Fruit fly (Drosophila melanogaster) whole organism, embryonic: Measurements from ENCODE around the gene CG5687.

Experiments used
- Bgb ChIP-seq: fragments of 200-800 bp; sonication (Bioruptor generic); IDR thresholded peaks from 2 replicates; pipeline ENCODE4 v1.3.6; 2022; ENCODE audit warnings: missing biosample characterization, missing genetic modification characterization; ENCODE audit not compliant: partially characterized antibody
- CG10209 ChIP-seq: fragments of 200-800 bp; sonication (Bioruptor generic); optimal IDR thresholded peaks from 3 replicates; lab custom pipeline; 2017; ENCODE audit warnings: missing biosample characterization, mild to moderate bottlenecking, missing genetic modification characterization, missing genetic modification reagents
- CG10366 ChIP-seq: fragments of 200-800 bp; sonication (Bioruptor generic); IDR thresholded peaks from 2 replicates; pipeline ENCODE4 v1.3.6; 2022; ENCODE audit warnings: missing biosample characterization, missing genetic modification characterization
- CG10462 ChIP-seq: fragments of 200-800 bp; sonication (Bioruptor generic); optimal IDR thresholded peaks from 2 replicates; lab custom pipeline; 2016; ENCODE audit warnings: missing biosample characterization, missing genetic modification characterization
- CG13424 ChIP-seq: fragments of 200-800 bp; sonication (Bioruptor generic); optimal IDR thresholded peaks from 2 replicates; lab custom pipeline; 2019; ENCODE audit warnings: missing biosample characterization, mild to moderate bottlenecking, missing genetic modification characterization, moderate library complexity
- CG13624 ChIP-seq: fragments of 200-800 bp; sonication (Bioruptor generic); optimal IDR thresholded peaks from 2 replicates; lab custom pipeline; 2016; ENCODE audit warnings: missing biosample characterization, missing genetic modification characterization
- CG13775 ChIP-seq: fragments of 200-800 bp; sonication (Bioruptor generic); optimal IDR thresholded peaks from 3 replicates; lab custom pipeline; 2017; ENCODE audit warnings: missing biosample characterization, mild to moderate bottlenecking, missing genetic modification characterization
- CG14667 ChIP-seq: fragments of 200-800 bp; sonication (Bioruptor generic); IDR thresholded peaks from 2 replicates; pipeline ENCODE4 v1.3.6; 2022; ENCODE audit warnings: missing biosample characterization, missing genetic modification characterization
- CG17359 ChIP-seq: fragments of 200-800 bp; sonication (Bioruptor generic); optimal IDR thresholded peaks from 3 replicates; lab custom pipeline; 2018; ENCODE audit warnings: missing biosample characterization, mild to moderate bottlenecking, missing genetic modification characterization, moderate library complexity
- CG17361 ChIP-seq: fragments of 200-800 bp; sonication (Bioruptor generic); IDR thresholded peaks from 3 replicates; pipeline ENCODE4 v1.3.6; 2022; ENCODE audit warnings: missing biosample characterization, missing genetic modification characterization
- CG17568 ChIP-seq: fragments of 200-800 bp; sonication (Bioruptor generic); optimal IDR thresholded peaks from 2 replicates; lab custom pipeline; 2018; ENCODE audit warnings: missing biosample characterization, mild to moderate bottlenecking, missing genetic modification characterization, moderate library complexity
- CG18011 ChIP-seq: fragments of 200-800 bp; sonication (Bioruptor generic); optimal IDR thresholded peaks from 2 replicates; lab custom pipeline; 2017; ENCODE audit warnings: missing biosample characterization, missing genetic modification characterization, mild to moderate bottlenecking, moderate library complexity, missing genotype
- CG2120 ChIP-seq: fragments of 200-800 bp; sonication (Bioruptor generic); optimal IDR thresholded peaks from 3 replicates; lab custom pipeline; 2016; ENCODE audit warnings: missing biosample characterization, missing genetic modification characterization
- CG3065 ChIP-seq: fragments of 200-800 bp; sonication (Bioruptor generic); optimal IDR thresholded peaks from 2 replicates; lab custom pipeline; 2016; ENCODE audit warnings: missing biosample characterization, missing genetic modification characterization
- CG31441 ChIP-seq: fragments of 200-800 bp; sonication (Bioruptor generic); IDR thresholded peaks from 2 replicates; pipeline ENCODE4 v1.3.6; 2022; ENCODE audit warnings: missing biosample characterization, missing genetic modification characterization
- CG3163 ChIP-seq: fragments of 200-800 bp; sonication (Bioruptor generic); optimal IDR thresholded peaks from 3 replicates; lab custom pipeline; 2016; ENCODE audit warnings: missing biosample characterization, missing genetic modification characterization
- CG43689 ChIP-seq: fragments of 200-800 bp; sonication (Bioruptor generic); IDR thresholded peaks from 2 replicates; pipeline ENCODE4 v1.3.6; 2022; ENCODE audit warnings: missing biosample characterization, missing genetic modification characterization
- CG6683 ChIP-seq: fragments of 200-800 bp; sonication (Bioruptor generic); optimal IDR thresholded peaks from 2 replicates; lab custom pipeline; 2017; ENCODE audit warnings: missing biosample characterization, mild to moderate bottlenecking, missing genetic modification characterization, missing genetic modification reagents
- CG9727 ChIP-seq: fragments of 200-800 bp; sonication (Bioruptor generic); optimal IDR thresholded peaks from 3 replicates; lab custom pipeline; 2017; ENCODE audit warnings: missing biosample characterization, mild to moderate bottlenecking, missing genetic modification characterization
- CG9932 ChIP-seq: fragments of 200-800 bp; sonication (Bioruptor generic); IDR thresholded peaks from 2 replicates; pipeline ENCODE4 v1.3.6; 2022; ENCODE audit warnings: missing biosample characterization, missing genetic modification characterization
- Dref ChIP-seq: fragments of 200-800 bp; sonication (Bioruptor generic); IDR thresholded peaks from 2 replicates; pipeline ENCODE4 v1.3.6; 2022; ENCODE audit warnings: missing biosample characterization, missing genetic modification characterization
- H2.0 ChIP-seq: fragments of 200-800 bp; sonication (Bioruptor generic); IDR thresholded peaks from 2 replicates; pipeline ENCODE4 v1.3.6; 2022; ENCODE audit warnings: missing biosample characterization, missing genetic modification characterization
- Hmx ChIP-seq: fragments of 200-800 bp; sonication (Bioruptor generic); optimal IDR thresholded peaks from 2 replicates; lab custom pipeline; 2016; ENCODE audit warnings: missing biosample characterization, missing genetic modification characterization
- Hsf ChIP-seq: fragments of 200-800 bp; sonication (Bioruptor generic); optimal IDR thresholded peaks from 3 replicates; lab custom pipeline; 2016; ENCODE audit warnings: missing biosample characterization, missing genetic modification characterization
- Kr ChIP-seq: fragments of 200-800 bp; sonication (Bioruptor generic); optimal IDR thresholded peaks from 2 replicates; lab custom pipeline; 2017; ENCODE audit warnings: missing biosample characterization, mild to moderate bottlenecking, missing genetic modification characterization
- Med ChIP-seq: fragments of 200-800 bp; sonication (Bioruptor generic); peaks from one replicate; lab custom pipeline; 2016; ENCODE audit warnings: missing biosample characterization, missing genetic modification characterization, mild to moderate bottlenecking, inconsistent platforms, moderate library complexity
- NFAT ChIP-seq: fragments of 200-800 bp; sonication (Bioruptor generic); IDR thresholded peaks from 2 replicates; pipeline ENCODE4 v1.3.6; 2022; ENCODE audit warnings: missing biosample characterization, missing genetic modification characterization
- Nf-YC ChIP-seq: fragments of 200-800 bp; optimal IDR thresholded peaks from 3 replicates; lab custom pipeline; 2019; ENCODE audit warnings: missing biosample characterization, mild to moderate bottlenecking, missing genetic modification characterization, moderate library complexity
- Oli ChIP-seq: fragments of 200-800 bp; sonication (Bioruptor generic); optimal IDR thresholded peaks from 2 replicates; lab custom pipeline; 2018; ENCODE audit warnings: missing biosample characterization, mild to moderate bottlenecking, missing genetic modification characterization, moderate library complexity
- TFAM ChIP-seq: fragments of 200-800 bp; sonication (Bioruptor generic); optimal IDR thresholded peaks from 2 replicates; lab custom pipeline; 2017; ENCODE audit warnings: missing biosample characterization, missing genetic modification characterization, inconsistent platforms
- Usf ChIP-seq: fragments of 200-800 bp; sonication (Bioruptor generic); optimal IDR thresholded peaks from 2 replicates; lab custom pipeline; 2017; ENCODE audit warnings: missing genotype, missing biosample characterization, missing genetic modification characterization
- al ChIP-seq: fragments of 200-800 bp; sonication (Bioruptor generic); IDR thresholded peaks from 2 replicates; pipeline ENCODE4 v1.3.6; 2022; ENCODE audit warnings: missing biosample characterization, missing genetic modification characterization
- ap ChIP-seq: fragments of 200-800 bp; sonication (Bioruptor generic); IDR thresholded peaks from 2 replicates; pipeline ENCODE4 v1.3.6; 2022; ENCODE audit warnings: missing biosample characterization, missing genetic modification characterization
- ara ChIP-seq: fragments of 200-800 bp; sonication (Bioruptor generic); IDR thresholded peaks from 2 replicates; pipeline ENCODE4 v1.3.6; 2022; ENCODE audit warnings: missing biosample characterization, missing genetic modification characterization
- ase ChIP-seq: fragments of 200-800 bp; sonication (Bioruptor generic); IDR thresholded peaks from 3 replicates; pipeline ENCODE4 v1.3.6; 2022; ENCODE audit warnings: missing biosample characterization, missing genetic modification characterization
- ato ChIP-seq: fragments of 200-800 bp; sonication (Bioruptor generic); IDR thresholded peaks from 2 replicates; pipeline ENCODE4 v1.3.6; 2022; ENCODE audit warnings: missing biosample characterization, missing genetic modification characterization; ENCODE audit not compliant: partially characterized antibody
- bigmax ChIP-seq: fragments of 200-800 bp; sonication (Bioruptor generic); optimal IDR thresholded peaks from 2 replicates; lab custom pipeline; 2018; ENCODE audit warnings: missing biosample characterization, mild to moderate bottlenecking, missing genetic modification characterization
- chif ChIP-seq, 2 experiments: fragments of 200-800 bp; sonication (Bioruptor generic); optimal IDR thresholded peaks; 3 replicates each; lab custom pipeline; 2016; ENCODE audit warnings: missing biosample characterization in 2 of 2, missing genetic modification characterization in 2 of 2
- ftz-f1 ChIP-seq: fragments of 200-800 bp; sonication (Bioruptor generic); optimal IDR thresholded peaks from 2 replicates; lab custom pipeline; 2016; ENCODE audit warnings: missing biosample characterization, missing genetic modification characterization
- fu2 ChIP-seq: fragments of 200-800 bp; sonication (Bioruptor generic); optimal IDR thresholded peaks from 2 replicates; lab custom pipeline; 2016; ENCODE audit warnings: missing biosample characterization, missing genetic modification characterization
- gem ChIP-seq: fragments of 200-800 bp; sonication (Bioruptor generic); optimal IDR thresholded peaks from 2 replicates; lab custom pipeline; 2019; ENCODE audit warnings: missing biosample characterization, mild to moderate bottlenecking, missing genetic modification characterization, moderate library complexity
- h ChIP-seq: fragments of >200 bp; optimal IDR thresholded peaks from 2 replicates; lab custom pipeline; 2017
- hth ChIP-seq: fragments of >200 bp; optimal IDR thresholded peaks from 2 replicates; lab custom pipeline; 2017; ENCODE audit warnings: inconsistent platforms
- klu ChIP-seq: fragments of 200-800 bp; sonication (Bioruptor generic); IDR thresholded peaks from 2 replicates; pipeline ENCODE4 v1.3.6; 2022; ENCODE audit warnings: missing biosample characterization, missing genetic modification characterization
- kni ChIP-seq: fragments of 200-800 bp; sonication (Bioruptor generic); optimal IDR thresholded peaks from 3 replicates; lab custom pipeline; 2017; ENCODE audit warnings: mild to moderate bottlenecking, missing biosample characterization, missing genetic modification reagents, missing genetic modification characterization
- phol ChIP-seq: fragments of 200-800 bp; sonication (Bioruptor generic); optimal IDR thresholded peaks from 3 replicates; lab custom pipeline; 2018; ENCODE audit warnings: missing biosample characterization, mild to moderate bottlenecking, missing genetic modification characterization, moderate library complexity
- pzg ChIP-seq: fragments of 200-800 bp; sonication (Bioruptor generic); optimal IDR thresholded peaks from 3 replicates; lab custom pipeline; 2018; ENCODE audit warnings: missing biosample characterization, mild to moderate bottlenecking, missing genetic modification characterization, moderate library complexity
- ro ChIP-seq: fragments of 200-800 bp; sonication (Bioruptor generic); IDR thresholded peaks from 2 replicates; pipeline ENCODE4 v1.3.6; 2022; ENCODE audit warnings: missing biosample characterization, missing genetic modification characterization
- sima ChIP-seq: fragments of 200-800 bp; sonication (Bioruptor generic); optimal IDR thresholded peaks from 2 replicates; lab custom pipeline; 2016; ENCODE audit warnings: missing biosample characterization, missing genetic modification characterization
- unpg ChIP-seq: fragments of 200-800 bp; sonication (Bioruptor generic); optimal IDR thresholded peaks from 3 replicates; lab custom pipeline; 2018; ENCODE audit warnings: missing biosample characterization, mild to moderate bottlenecking, missing genetic modification characterization, moderate library complexity
- usp ChIP-seq: fragments of >200 bp; optimal IDR thresholded peaks from 2 replicates; lab custom pipeline; 2017; ENCODE audit warnings: missing biosample characterization, missing genetic modification characterization
- zen2 ChIP-seq: fragments of 200-800 bp; sonication (Bioruptor generic); IDR thresholded peaks from 3 replicates; pipeline ENCODE4 v1.3.6; 2022; ENCODE audit warnings: missing biosample characterization, missing genetic modification characterization; ENCODE audit not compliant: partially characterized antibody

Gene CG5687

dm6 chr3L:1947463-1948126 lies 8.7 kb upstream of the CG5687 start, which contains the start of the genes mu2 and Cnb (continued):
- TF ChIP-seq CG13624 (GFP tag; lab: Kevin White, UChicago) (no peak), al (no peak), klu (GFP tag; lab: Robert Waterston, UW) (no peak), ftz-f1 (GFP tag; lab: Kevin White, UChicago) (no peak), Dref (GFP tag; lab: Robert Waterston, UW) (peak; percentile 68), unpg (GFP tag; lab: Kevin White, UChicago) (no peak), usp (GFP tag; lab: Kevin White, UChicago) (no peak), CG10462 (no peak), zen2 (peak; percentile 75; the same call in 2 of the 3 replicates), Nf-YC (tag; lab: Kevin White, UChicago) (no peak), Bgb (GFP tag; lab: Robert Waterston, UW) (peak; percentile 67; the same call in 1 of the 2 replicates), Hsf (GFP tag; lab: Kevin White, UChicago) (peak; percentile 22), CG18011 (GFP tag; lab: Kevin White, UChicago) (no peak), CG10209 (GFP tag; lab: Kevin White, UChicago) (no peak), Usf (GFP tag; lab: Kevin White, UChicago) (no peak), sima (GFP tag; lab: Kevin White, UChicago) (no peak), ap (GFP tag; lab: Robert Waterston, UW) (no peak), H2.0 (GFP tag; lab: Robert Waterston, UW) (no peak), CG13424 (tag; lab: Kevin White, UChicago) (no peak), CG17361 (GFP tag; lab: Robert Waterston, UW) (no peak), kni (GFP tag; lab: Kevin White, UChicago) (no peak), CG9727 (GFP tag; lab: Kevin White, UChicago) (peak; percentile 30), CG10366 (GFP tag; lab: Robert Waterston, UW) (no peak), CG31441 (GFP tag; lab: Robert Waterston, UW) (no peak), h (lab: Kevin White, UChicago) (no peak), chif (GFP tag; optimal IDR thresholded peaks at IDR 0.05; lab: Kevin White, UChicago) (no peak), ato (GFP tag; lab: Robert Waterston, UW) (no peak), pzg (GFP tag; lab: Kevin White, UChicago) (peak; percentile 59), gem (no peak), ase (GFP tag; lab: Robert Waterston, UW) (no peak), CG2120 (GFP tag; lab: Kevin White, UChicago) (no peak), bigmax (GFP tag; lab: Kevin White, UChicago) (no peak), Med (GFP tag; lab: Kevin White, UChicago) (no peak), fu2 (GFP tag; lab: Kevin White, UChicago) (peak; percentile 19), CG17359 (no peak), TFAM (GFP tag; lab: Kevin White, UChicago) (no peak), phol (tag; lab: Kevin White, UChicago) (peak; percentile 73), CG13775 (GFP tag; lab: Kevin White, UChicago) (peak; percentile 35), Hmx (no peak), hth (no peak), NFAT (0 out of 2 replicates have a peak, but pooled peaks have one; percentile 44), Oli (no peak), ara (GFP tag; lab: Robert Waterston, UW) (no peak), CG17568 (no peak), CG43689 (GFP tag; lab: Robert Waterston, UW) (no peak), CG3065 (GFP tag; lab: Kevin White, UChicago) (no peak), ro (GFP tag; lab: Robert Waterston, UW) (no peak), CG14667 (GFP tag; lab: Robert Waterston, UW) (no peak), CG9932 (GFP tag; lab: Robert Waterston, UW) (peak; percentile 73), CG6683 (GFP tag; lab: Kevin White, UChicago) (no peak), CG3163 (GFP tag; lab: Kevin White, UChicago) (no peak), Kr (GFP tag; lab: Kevin White, UChicago) (no peak)
